Worm (Caenorhabditis elegans) whole organism, L4 larva: ENCODE results near the gene C44B12.3.
A peak's percentile ranks its signal among the peaks of the same experiment; 100 is the strongest.

Experiments used
- F10B5.3 ChIP-seq: sonication (generic microtip); optimal IDR thresholded peaks from 2 replicates; lab custom pipeline; 2016; ENCODE audit warnings: mild to moderate bottlenecking, missing genetic modification characterization, missing compliant biosample characterization
- F37D6.2 ChIP-seq: sonication (generic microtip); optimal IDR thresholded peaks from 2 replicates; lab custom pipeline; 2016; ENCODE audit warnings: mild to moderate bottlenecking, missing genetic modification characterization, missing compliant biosample characterization
- F44E2.7 ChIP-seq: fragments of 200-800 bp; sonication (Bioruptor generic); IDR thresholded peaks from 2 replicates; pipeline ENCODE4 v2.1.2; 2022; ENCODE audit warnings: missing genetic modification characterization, missing compliant biosample characterization
- F49E8.2 ChIP-seq: sonication (generic microtip); optimal IDR thresholded peaks from 2 replicates; lab custom pipeline; 2016; ENCODE audit warnings: missing compliant biosample characterization, mild to moderate bottlenecking, missing genetic modification characterization, borderline replicate concordance
- T20F7.1 ChIP-seq: fragments of 200-800 bp; sonication (Bioruptor generic); optimal IDR thresholded peaks from 2 replicates; lab custom pipeline; 2018; ENCODE audit warnings: mild to moderate bottlenecking, missing genetic modification characterization, missing compliant biosample characterization
- Y75B8A.6 ChIP-seq: fragments of 200-800 bp; sonication (Bioruptor generic); IDR thresholded peaks from 2 replicates; pipeline ENCODE4 v1.3.6; 2022; ENCODE audit warnings: missing genetic modification reagents, missing genetic modification characterization, missing compliant biosample characterization
- ama-1 ChIP-seq: fragments of 150-350 bp; optimal IDR thresholded peaks from 2 replicates; lab custom pipeline; 2014; ENCODE audit warnings: inconsistent platforms, mixed read lengths
- ceh-20 ChIP-seq: fragments of 200-800 bp; sonication (Bioruptor generic); IDR thresholded peaks from 2 replicates; pipeline ENCODE4 v1.3.6; 2022; ENCODE audit warnings: missing genetic modification reagents, missing genetic modification characterization, missing compliant biosample characterization
- ceh-44 ChIP-seq: fragments of 200-800 bp; sonication (Bioruptor generic); IDR thresholded peaks from 2 replicates; pipeline ENCODE4 v1.3.6; 2022; ENCODE audit warnings: missing genetic modification reagents, missing genetic modification characterization, missing compliant biosample characterization
- ces-1 ChIP-seq: fragments of 150-350 bp; sonication (generic microtip); optimal IDR thresholded peaks from 4 replicates; lab custom pipeline; 2014; ENCODE audit warnings: missing biosample characterization, missing genetic modification reagents, missing genetic modification characterization
- cey-2 ChIP-seq: sonication (generic microtip); optimal IDR thresholded peaks from 3 replicates; lab custom pipeline; 2017; ENCODE audit warnings: missing genetic modification characterization, mild to moderate bottlenecking, missing compliant biosample characterization, antibody characterized with exemption, borderline replicate concordance; ENCODE audit not compliant: insufficient read depth
- ctbp-1 ChIP-seq: fragments of 200-800 bp; sonication (Bioruptor generic); IDR thresholded peaks from 2 replicates; pipeline ENCODE4 v1.3.6; 2022; ENCODE audit warnings: missing genetic modification reagents, missing genetic modification characterization, missing compliant biosample characterization
- daf-16 ChIP-seq, 3 experiments: sonication (generic microtip); optimal IDR thresholded peaks; 2 replicates each; lab custom pipeline; 2016 to 2017; ENCODE audit warnings: missing genetic modification characterization in 3 of 3, missing genetic modification reagents in 3 of 3, mild to moderate bottlenecking in 2 of 3, missing compliant biosample characterization in 2 of 3, missing biosample characterization in 1 of 3, moderate library complexity in 1 of 3
- daf-8 ChIP-seq: fragments of 200-800 bp; sonication (Bioruptor generic); IDR thresholded peaks from 2 replicates; pipeline ENCODE4 v1.3.6; 2022; ENCODE audit warnings: missing genetic modification characterization, missing compliant biosample characterization
- dmd-6 ChIP-seq: fragments of 200-800 bp; sonication (Bioruptor generic); IDR thresholded peaks from 2 replicates; pipeline ENCODE4 v1.3.6; 2022; ENCODE audit warnings: missing genetic modification reagents, missing genetic modification characterization, missing compliant biosample characterization
- dmd-9 ChIP-seq: fragments of 200-800 bp; sonication (Bioruptor generic); IDR thresholded peaks from 2 replicates; pipeline ENCODE4 v1.3.6; 2022; ENCODE audit warnings: missing genetic modification reagents, missing genetic modification characterization, missing compliant biosample characterization
- dve-1 ChIP-seq: sonication (generic microtip); optimal IDR thresholded peaks from 2 replicates; lab custom pipeline; 2017; ENCODE audit warnings: antibody characterized with exemption, mild to moderate bottlenecking, missing genetic modification characterization, missing compliant biosample characterization; ENCODE audit not compliant: insufficient read depth
- fkh-10 ChIP-seq: fragments of 150-350 bp; optimal IDR thresholded peaks from 2 replicates; lab custom pipeline; 2014; ENCODE audit warnings: missing biosample characterization, missing genetic modification reagents, missing genetic modification characterization
- fos-1 ChIP-seq: fragments of 150-350 bp; optimal IDR thresholded peaks from 2 replicates; lab custom pipeline; 2014; ENCODE audit warnings: missing biosample characterization, missing genetic modification characterization
- hif-1 ChIP-seq, 2 experiments: sonication (generic microtip); optimal IDR thresholded peaks; 2 replicates each; lab custom pipeline; 2016 to 2017; ENCODE audit warnings: missing compliant biosample characterization in 2 of 2, missing genetic modification characterization in 2 of 2, missing genetic modification reagents in 2 of 2, missing genotype in 2 of 2, mild to moderate bottlenecking in 1 of 2
- hlh-11 ChIP-seq: fragments of 200-800 bp; sonication (Bioruptor generic); optimal IDR thresholded peaks from 2 replicates; lab custom pipeline; 2018; ENCODE audit warnings: mild to moderate bottlenecking, missing genetic modification characterization, missing compliant biosample characterization
- lim-7 ChIP-seq: fragments of 200-800 bp; sonication (Bioruptor generic); IDR thresholded peaks from 2 replicates; pipeline ENCODE4 v1.3.6; 2022; ENCODE audit warnings: missing genetic modification characterization, missing compliant biosample characterization
- lin-1 ChIP-seq: fragments of 200-800 bp; sonication (Bioruptor generic); IDR thresholded peaks from 2 replicates; pipeline ENCODE4 v1.3.6; 2022; ENCODE audit warnings: missing genetic modification reagents, missing genetic modification characterization, missing compliant biosample characterization
- lin-15B ChIP-seq: fragments of 150-350 bp; sonication (generic microtip); optimal IDR thresholded peaks from 3 replicates; lab custom pipeline; 2014; ENCODE audit warnings: missing biosample characterization, missing genetic modification characterization
- lin-29 ChIP-seq: fragments of 200-800 bp; sonication (Bioruptor generic); IDR thresholded peaks from 2 replicates; pipeline ENCODE4 v1.3.6; 2022; ENCODE audit warnings: missing genetic modification reagents, missing genetic modification characterization, missing compliant biosample characterization
- lin-38 ChIP-seq: fragments of 200-800 bp; sonication (Bioruptor generic); IDR thresholded peaks from 2 replicates; pipeline ENCODE4 v1.3.6; 2022; ENCODE audit warnings: missing genetic modification reagents, missing genetic modification characterization, missing compliant biosample characterization
- lin-39 ChIP-seq: fragments of 150-350 bp; optimal IDR thresholded peaks from 2 replicates; lab custom pipeline; 2014; ENCODE audit warnings: missing biosample characterization, missing genetic modification reagents, missing genetic modification characterization
- lir-3 ChIP-seq: sonication (generic microtip); optimal IDR thresholded peaks from 2 replicates; lab custom pipeline; 2016; ENCODE audit warnings: mild to moderate bottlenecking, missing genetic modification characterization, missing compliant biosample characterization
- madf-9 ChIP-seq: fragments of 200-800 bp; sonication (Bioruptor generic); conservative IDR thresholded peaks from 2 replicates; pipeline ENCODE4 v1.3.6; 2022; ENCODE audit warnings: missing genetic modification reagents, missing genetic modification characterization, missing compliant biosample characterization
- mdl-1 ChIP-seq, 2 experiments: fragments of 150-350 bp in 1 of 2; sonication (generic microtip) in 1 of 2; optimal IDR thresholded peaks; 2 replicates each; lab custom pipeline; 2014 to 2017; ENCODE audit warnings: missing biosample characterization in 2 of 2, missing genetic modification characterization in 2 of 2
- mes-2 ChIP-seq: sonication (generic microtip); optimal IDR thresholded peaks from 2 replicates; lab custom pipeline; 2016; ENCODE audit warnings: missing genotype, mild to moderate bottlenecking, missing genetic modification characterization, missing compliant biosample characterization; ENCODE audit not compliant: poor library complexity, severe bottlenecking
- mxl-2 ChIP-seq: fragments of 200-800 bp; sonication (Bioruptor generic); conservative IDR thresholded peaks from 2 replicates; pipeline ENCODE4 v1.3.6; 2022; ENCODE audit warnings: missing genetic modification reagents, missing genetic modification characterization, missing compliant biosample characterization
- nhr-10 ChIP-seq: fragments of 150-350 bp; optimal IDR thresholded peaks from 2 replicates; lab custom pipeline; 2014; ENCODE audit warnings: missing biosample characterization, missing genetic modification characterization
- nhr-237 ChIP-seq: sonication (generic microtip); optimal IDR thresholded peaks from 2 replicates; lab custom pipeline; 2017; ENCODE audit warnings: missing biosample characterization, missing genetic modification characterization
- nhr-6 ChIP-seq: fragments of 150-350 bp; optimal IDR thresholded peaks from 2 replicates; lab custom pipeline; 2014; ENCODE audit warnings: missing biosample characterization, missing genetic modification characterization
- pha-4 ChIP-seq, 2 experiments: fragments of 150-350 bp in 1 of 2; fragments of 200-800 bp in 1 of 2; sonication (Bioruptor generic) in 1 of 2; IDR thresholded peaks in 1 of 2; optimal IDR thresholded peaks in 1 of 2; 2 replicates each; pipeline versions ENCODE4 v1.3.6 to Lab custom; 2014 to 2022; ENCODE audit warnings: missing genetic modification characterization in 2 of 2, missing genetic modification reagents in 2 of 2, missing biosample characterization in 1 of 2, missing compliant biosample characterization in 1 of 2
- saeg-2 ChIP-seq: fragments of 200-800 bp; sonication (Bioruptor generic); IDR thresholded peaks from 2 replicates; pipeline ENCODE4 v1.3.6; 2022; ENCODE audit warnings: missing genetic modification reagents, missing genetic modification characterization, missing compliant biosample characterization
- sdz-12 ChIP-seq: fragments of 200-800 bp; sonication (Bioruptor generic); optimal IDR thresholded peaks from 2 replicates; lab custom pipeline; 2018; ENCODE audit warnings: mild to moderate bottlenecking, missing genetic modification characterization, missing compliant biosample characterization
- set-16 ChIP-seq: fragments of 200-800 bp; sonication (Bioruptor generic); IDR thresholded peaks from 2 replicates; pipeline ENCODE4 v1.3.6; 2022; ENCODE audit warnings: missing genetic modification reagents, missing genetic modification characterization, missing compliant biosample characterization
- snpc-4 ChIP-seq: fragments of 150-350 bp; optimal IDR thresholded peaks from 2 replicates; lab custom pipeline; 2014; ENCODE audit warnings: missing biosample characterization, missing genetic modification characterization
- spr-1 ChIP-seq: sonication (generic microtip); optimal IDR thresholded peaks from 2 replicates; lab custom pipeline; 2016; ENCODE audit warnings: mild to moderate bottlenecking, missing genetic modification characterization, missing compliant biosample characterization
- spr-3 ChIP-seq: fragments of 200-800 bp; sonication (Bioruptor generic); optimal IDR thresholded peaks from 2 replicates; lab custom pipeline; 2018; ENCODE audit warnings: mild to moderate bottlenecking, missing genetic modification characterization, missing compliant biosample characterization
- tra-1 ChIP-seq: fragments of 200-800 bp; sonication (Bioruptor generic); IDR thresholded peaks from 2 replicates; pipeline ENCODE4 v1.3.6; 2022; ENCODE audit warnings: missing genetic modification reagents, missing genetic modification characterization, missing compliant biosample characterization
- unc-62 ChIP-seq, 3 experiments: fragments of 150-350 bp in 1 of 3; sonication (generic microtip); optimal IDR thresholded peaks in 2 of 3; peaks in 1 of 3; 1 replicate in 1 of 3; 2 replicates in 2 of 3; lab custom pipeline; 2014 to 2017; ENCODE audit warnings: missing biosample characterization in 3 of 3, missing genetic modification characterization in 3 of 3, missing genetic modification reagents in 3 of 3, missing genotype in 1 of 3
- zfp-3 ChIP-seq: fragments of 200-800 bp; sonication (Bioruptor generic); conservative IDR thresholded peaks from 2 replicates; pipeline ENCODE4 v1.3.6; 2022; ENCODE audit warnings: missing genetic modification reagents, missing genetic modification characterization, missing compliant biosample characterization
- zip-11 ChIP-seq: fragments of 200-800 bp; sonication (Bioruptor generic); IDR thresholded peaks from 2 replicates; pipeline ENCODE4 v1.3.6; 2022; ENCODE audit warnings: missing genetic modification characterization, missing compliant biosample characterization
- zip-2 ChIP-seq: fragments of 150-350 bp; optimal IDR thresholded peaks from 2 replicates; lab custom pipeline; 2014; ENCODE audit warnings: missing biosample characterization, missing genetic modification characterization

The C44B12.3 gene

DNA sequence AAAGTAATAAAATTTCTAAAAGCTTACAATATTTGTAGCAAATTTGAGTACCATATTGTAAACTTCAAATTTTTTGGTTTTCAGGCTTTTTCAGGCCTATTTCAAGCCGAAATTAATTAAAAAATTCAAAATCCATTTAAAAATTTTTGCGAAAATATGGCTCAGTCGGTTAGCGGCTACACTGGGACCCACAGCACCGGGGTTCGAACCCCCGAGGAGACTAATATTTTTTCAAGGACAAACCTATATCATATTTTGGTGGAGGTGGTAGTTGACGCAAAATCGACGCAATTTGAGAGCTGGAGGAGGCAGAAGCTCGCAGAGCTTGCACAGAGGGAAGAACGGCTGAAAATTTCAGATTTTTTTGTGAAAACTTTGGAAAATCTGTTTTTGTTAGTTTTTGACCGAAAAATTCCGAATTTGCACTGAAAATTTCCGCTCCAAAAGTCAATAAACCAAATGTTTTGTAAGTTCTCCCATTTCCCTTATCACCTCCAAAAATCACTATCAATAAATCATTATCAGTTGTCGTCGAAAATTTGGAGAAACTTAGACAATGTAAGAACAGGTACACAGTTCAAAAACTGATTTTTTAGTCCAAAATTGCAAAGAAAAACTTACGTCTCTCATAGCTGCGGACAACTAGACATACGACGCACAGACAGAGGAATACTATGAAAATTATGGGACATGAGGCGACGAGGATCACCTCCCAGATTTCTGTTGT, 44.0 kb downstream of the C44B12.3 start (continued):
- TF ChIP-seq fos-1 (no peak), nhr-10 (tag; lab: Kevin White, UChicago) (no peak), lir-3 (tag; lab: Kevin White, UChicago) (no peak), lin-15B (tag; lab: Kevin White, UChicago) (no peak), spr-3 (GFP tag; lab: Kevin White, UChicago) (no peak), spr-1 (tag; lab: Kevin White, UChicago) (no peak), ceh-20 (peak; percentile 73), F49E8.2 (no peak), ama-1 (lab: Kevin White, UChicago) (no peak), lin-38 (GFP tag; lab: Robert Waterston, UW) (0 out of 2 replicates have a peak, but pooled peaks have one; percentile 34), zip-2 (tag; lab: Kevin White, UChicago) (no peak), dmd-6 (GFP tag; lab: Robert Waterston, UW) (peak; percentile 78), T20F7.1 (GFP tag; lab: Kevin White, UChicago) (no peak), hlh-11 (tag; lab: Kevin White, UChicago) (peak; percentile 25), pha-4 (GFP tag; IDR thresholded peaks at IDR 0.05; lab: Robert Waterston, UW) (no peak), pha-4 (tag; optimal IDR thresholded peaks at IDR 0.05; lab: Kevin White, UChicago) (no peak), ces-1 (no peak), fkh-10 (no peak), dmd-9 (GFP tag; lab: Robert Waterston, UW) (no peak), daf-16 (GFP tag; optimal IDR thresholded peaks at IDR 0.05; lab: Kevin White, UChicago) (no peak), daf-16 (tag; optimal IDR thresholded peaks at IDR 0.05; lab: Kevin White, UChicago) (peak; percentile 31), unc-62 (GFP tag; optimal IDR thresholded peaks at IDR 0.05 in 1 of 2; lab: Kevin White, UChicago) (peak in 1 of 2 experiments; percentile 78), unc-62 (tag; optimal IDR thresholded peaks at IDR 0.05; lab: Kevin White, UChicago) (no peak), lin-29 (GFP tag; lab: Robert Waterston, UW) (no peak), zip-11 (GFP tag; lab: Robert Waterston, UW) (no peak), lin-1 (GFP tag; lab: Robert Waterston, UW) (0 out of 2 replicates have a peak, but pooled peaks have one; percentile 11), nhr-6 (no peak), hif-1 (tag; optimal IDR thresholded peaks at IDR 0.05; lab: Kevin White, UChicago) (no peak), F37D6.2 (tag; lab: Kevin White, UChicago) (no peak), lim-7 (GFP tag; lab: Robert Waterston, UW) (0 out of 2 replicates have a peak, but pooled peaks have one; percentile 23), lin-39 (tag; lab: Kevin White, UChicago) (no peak), nhr-237 (tag; lab: Kevin White, UChicago) (no peak), saeg-2 (GFP tag; lab: Robert Waterston, UW) (no peak), mes-2 (no peak), sdz-12 (GFP tag; lab: Kevin White, UChicago) (no peak), mxl-2 (GFP tag; lab: Robert Waterston, UW) (no peak), Y75B8A.6 (GFP tag; lab: Robert Waterston, UW) (no peak), mdl-1 (tag; optimal IDR thresholded peaks at IDR 0.05; lab: Kevin White, UChicago) (no peak), zfp-3 (no peak), F44E2.7 (GFP tag; lab: Robert Waterston, UW) (no peak), snpc-4 (no peak), daf-8 (GFP tag; lab: Robert Waterston, UW) (no peak), set-16 (GFP tag; lab: Robert Waterston, UW) (no peak), cey-2 (no peak), ctbp-1 (GFP tag; lab: Robert Waterston, UW) (no peak), madf-9 (no peak), tra-1 (GFP tag; lab: Robert Waterston, UW) (no peak), F10B5.3 (no peak), dve-1 (no peak), ceh-44 (GFP tag; lab: Robert Waterston, UW) (no peak)
